Fruit fly (Drosophila melanogaster) whole organism, embryonic: Measurements from ENCODE around the gene Atg8b.

Experiments
- CG10366 ChIP-seq: fragments of 200-800 bp; sonication (Bioruptor generic); IDR thresholded peaks from 2 replicates; pipeline ENCODE4 v1.3.6; 2022; ENCODE audit warnings: missing biosample characterization, missing genetic modification characterization
- CG1233 ChIP-seq: fragments of 200-800 bp; sonication (Bioruptor generic); optimal IDR thresholded peaks from 4 replicates; lab custom pipeline; 2018; ENCODE audit warnings: missing biosample characterization, mild to moderate bottlenecking, missing genetic modification characterization
- CG13894 ChIP-seq: fragments of 200-800 bp; sonication (Bioruptor generic); optimal IDR thresholded peaks from 3 replicates; lab custom pipeline; 2018; ENCODE audit warnings: missing biosample characterization, mild to moderate bottlenecking, missing genetic modification characterization, moderate library complexity
- CG14014 ChIP-seq: fragments of 200-800 bp; sonication (Bioruptor generic); IDR thresholded peaks from 2 replicates; pipeline ENCODE4 v1.3.6; 2022; ENCODE audit warnings: missing biosample characterization, missing genetic modification characterization
- CG15479 ChIP-seq: fragments of 200-800 bp; sonication (Bioruptor generic); optimal IDR thresholded peaks from 3 replicates; lab custom pipeline; 2019; ENCODE audit warnings: missing biosample characterization, mild to moderate bottlenecking, missing genetic modification characterization, moderate library complexity
- CG15514 ChIP-seq: fragments of 200-800 bp; sonication (Bioruptor generic); optimal IDR thresholded peaks from 3 replicates; lab custom pipeline; 2017; ENCODE audit warnings: missing biosample characterization, missing genetic modification characterization, mild to moderate bottlenecking, moderate library complexity, missing genetic modification reagents
- CG17186 ChIP-seq: fragments of 200-800 bp; sonication (Bioruptor generic); optimal IDR thresholded peaks from 3 replicates; lab custom pipeline; 2017; ENCODE audit warnings: missing biosample characterization, missing genetic modification reagents, missing genetic modification characterization
- CG17328 ChIP-seq: fragments of 200-800 bp; sonication (Bioruptor generic); IDR thresholded peaks from 2 replicates; pipeline ENCODE4 v1.3.6; 2022; ENCODE audit warnings: missing biosample characterization, missing genetic modification characterization
- CG18011 ChIP-seq: fragments of 200-800 bp; sonication (Bioruptor generic); optimal IDR thresholded peaks from 2 replicates; lab custom pipeline; 2017; ENCODE audit warnings: missing biosample characterization, missing genetic modification characterization, mild to moderate bottlenecking, moderate library complexity, missing genotype
- CG31441 ChIP-seq: fragments of 200-800 bp; sonication (Bioruptor generic); IDR thresholded peaks from 2 replicates; pipeline ENCODE4 v1.3.6; 2022; ENCODE audit warnings: missing biosample characterization, missing genetic modification characterization
- CG3163 ChIP-seq: fragments of 200-800 bp; sonication (Bioruptor generic); optimal IDR thresholded peaks from 3 replicates; lab custom pipeline; 2016; ENCODE audit warnings: missing biosample characterization, missing genetic modification characterization
- CG3838 ChIP-seq: fragments of 200-800 bp; sonication (Bioruptor generic); optimal IDR thresholded peaks from 3 replicates; lab custom pipeline; 2016; ENCODE audit warnings: missing biosample characterization, missing genetic modification characterization
- CG4282 ChIP-seq: fragments of 200-800 bp; sonication (Bioruptor generic); optimal IDR thresholded peaks from 2 replicates; lab custom pipeline; 2016; ENCODE audit warnings: missing biosample characterization, missing genetic modification characterization
- CG5180 ChIP-seq: fragments of 200-800 bp; sonication (Bioruptor generic); optimal IDR thresholded peaks from 3 replicates; lab custom pipeline; 2017; ENCODE audit warnings: missing biosample characterization, missing genetic modification characterization, mild to moderate bottlenecking, moderate library complexity, missing genetic modification reagents
- CG6813 ChIP-seq: fragments of 200-800 bp; sonication (Bioruptor generic); optimal IDR thresholded peaks from 2 replicates; lab custom pipeline; 2017; ENCODE audit warnings: missing biosample characterization, missing genetic modification characterization, mild to moderate bottlenecking, moderate library complexity, missing genetic modification reagents
- CG7556 ChIP-seq: fragments of 200-800 bp; sonication (Bioruptor generic); optimal IDR thresholded peaks from 2 replicates; lab custom pipeline; 2017; ENCODE audit warnings: missing biosample characterization, mild to moderate bottlenecking, missing genetic modification characterization
- CG8290 ChIP-seq, 3 experiments: fragments of 200-800 bp; sonication (Bioruptor generic); optimal IDR thresholded peaks; 2 replicates each; lab custom pipeline; 2016 to 2019; ENCODE audit warnings: missing biosample characterization in 3 of 3, missing genetic modification characterization in 3 of 3, mild to moderate bottlenecking in 2 of 3, moderate library complexity in 1 of 3
- CG8359 ChIP-seq: fragments of 200-800 bp; sonication (Bioruptor generic); optimal IDR thresholded peaks from 2 replicates; lab custom pipeline; 2017; ENCODE audit warnings: missing biosample characterization, mild to moderate bottlenecking, missing genetic modification characterization, borderline replicate concordance
- CG9437 ChIP-seq: fragments of 200-800 bp; sonication (Bioruptor generic); optimal IDR thresholded peaks from 2 replicates; lab custom pipeline; 2018; ENCODE audit warnings: missing biosample characterization, mild to moderate bottlenecking, missing genetic modification characterization
- Dek ChIP-seq: fragments of 200-800 bp; sonication (Bioruptor generic); optimal IDR thresholded peaks from 3 replicates; lab custom pipeline; 2019; ENCODE audit warnings: missing biosample characterization, mild to moderate bottlenecking, missing genetic modification characterization, moderate library complexity
- Doc3 ChIP-seq: fragments of 200-800 bp; sonication (Bioruptor generic); IDR thresholded peaks from 3 replicates; pipeline ENCODE4 v1.3.6; 2022; ENCODE audit warnings: missing biosample characterization, missing genetic modification characterization; ENCODE audit not compliant: partially characterized antibody
- Gsc ChIP-seq: fragments of 200-800 bp; sonication (Bioruptor generic); IDR thresholded peaks from 2 replicates; pipeline ENCODE4 v1.3.6; 2022; ENCODE audit warnings: missing biosample characterization, missing genetic modification characterization
- HLH54F ChIP-seq: fragments of 200-800 bp; sonication (Bioruptor generic); optimal IDR thresholded peaks from 3 replicates; lab custom pipeline; 2016; ENCODE audit warnings: missing biosample characterization, missing genetic modification characterization
- Hand ChIP-seq: fragments of 200-800 bp; sonication (Bioruptor generic); optimal IDR thresholded peaks from 2 replicates; lab custom pipeline; 2017; ENCODE audit warnings: mild to moderate bottlenecking, missing biosample characterization, missing genetic modification reagents, missing genetic modification characterization
- MTF-1 ChIP-seq: fragments of 200-800 bp; sonication (Bioruptor generic); optimal IDR thresholded peaks from 2 replicates; lab custom pipeline; 2018; ENCODE audit warnings: missing biosample characterization, mild to moderate bottlenecking, missing genetic modification characterization, borderline replicate concordance
- Med ChIP-seq: fragments of 200-800 bp; sonication (Bioruptor generic); peaks from one replicate; lab custom pipeline; 2016; ENCODE audit warnings: missing biosample characterization, missing genetic modification characterization, mild to moderate bottlenecking, inconsistent platforms, moderate library complexity
- NC2α ChIP-seq: fragments of 200-800 bp; sonication (Bioruptor generic); optimal IDR thresholded peaks from 2 replicates; lab custom pipeline; 2016; ENCODE audit warnings: missing biosample characterization, missing genetic modification characterization
- Nf-YC ChIP-seq: fragments of 200-800 bp; optimal IDR thresholded peaks from 3 replicates; lab custom pipeline; 2019; ENCODE audit warnings: missing biosample characterization, mild to moderate bottlenecking, missing genetic modification characterization, moderate library complexity
- Oaz ChIP-seq: fragments of 200-800 bp; sonication (Bioruptor generic); IDR thresholded peaks from 2 replicates; pipeline ENCODE4 v1.3.6; 2022; ENCODE audit warnings: missing biosample characterization, missing genetic modification characterization
- Oli ChIP-seq: fragments of 200-800 bp; sonication (Bioruptor generic); optimal IDR thresholded peaks from 2 replicates; lab custom pipeline; 2018; ENCODE audit warnings: missing biosample characterization, mild to moderate bottlenecking, missing genetic modification characterization, moderate library complexity
- Poxn ChIP-seq: fragments of 200-800 bp; sonication (Bioruptor generic); IDR thresholded peaks from 2 replicates; pipeline ENCODE4 v1.3.6; 2022; ENCODE audit warnings: missing biosample characterization, missing genetic modification characterization
- Ssrp ChIP-seq: fragments of 200-800 bp; sonication (Bioruptor generic); optimal IDR thresholded peaks from 2 replicates; lab custom pipeline; 2018; ENCODE audit warnings: missing biosample characterization, mild to moderate bottlenecking, missing genetic modification characterization, moderate library complexity
- bcd ChIP-seq: fragments of 200-800 bp; sonication (Bioruptor generic); optimal IDR thresholded peaks from 2 replicates; lab custom pipeline; 2017; ENCODE audit warnings: missing biosample characterization, mild to moderate bottlenecking, missing genetic modification characterization
- cato ChIP-seq: fragments of 200-800 bp; sonication (Bioruptor generic); optimal IDR thresholded peaks from 2 replicates; lab custom pipeline; 2016; ENCODE audit warnings: missing biosample characterization, missing genetic modification characterization, borderline replicate concordance
- croc ChIP-seq: fragments of 200-800 bp; sonication (Bioruptor generic); conservative IDR thresholded peaks from 3 replicates; pipeline ENCODE4 v1.3.6; 2022; ENCODE audit warnings: missing biosample characterization, missing genetic modification characterization
- esg ChIP-seq: fragments of 200-800 bp; sonication (Bioruptor generic); conservative IDR thresholded peaks from 2 replicates; pipeline ENCODE4 v1.3.6; 2022; ENCODE audit warnings: missing biosample characterization, missing genetic modification characterization
- gcm2 ChIP-seq: fragments of 200-800 bp; sonication (Bioruptor generic); optimal IDR thresholded peaks from 2 replicates; lab custom pipeline; 2016; ENCODE audit warnings: missing biosample characterization, missing genetic modification characterization
- grn ChIP-seq: fragments of 200-800 bp; sonication (Bioruptor generic); optimal IDR thresholded peaks from 3 replicates; lab custom pipeline; 2017; ENCODE audit warnings: missing biosample characterization, missing genetic modification characterization
- gro ChIP-seq: fragments of 200-800 bp; sonication (Bioruptor generic); optimal IDR thresholded peaks from 2 replicates; lab custom pipeline; 2016; ENCODE audit warnings: missing biosample characterization, missing genetic modification characterization
- insv ChIP-seq, 2 experiments: fragments of 200-800 bp; sonication (Bioruptor generic); optimal IDR thresholded peaks; 3 replicates each; lab custom pipeline; 2016 to 2018; ENCODE audit warnings: missing biosample characterization in 2 of 2, missing genetic modification characterization in 2 of 2
- lov ChIP-seq, 2 experiments: fragments of 200-800 bp in 1 of 2; fragments of >200 bp in 1 of 2; sonication (Bioruptor generic) in 1 of 2; IDR thresholded peaks in 1 of 2; optimal IDR thresholded peaks in 1 of 2; 2 replicates in 1 of 2; 3 replicates in 1 of 2; pipeline versions ENCODE4 v1.3.6 to Lab custom; 2017 to 2022; ENCODE audit warnings: missing biosample characterization in 1 of 2, missing genetic modification characterization in 1 of 2
- nerfin-1 ChIP-seq: fragments of 200-800 bp; sonication (Bioruptor generic); optimal IDR thresholded peaks from 3 replicates; lab custom pipeline; 2019; ENCODE audit warnings: missing biosample characterization, mild to moderate bottlenecking, missing genetic modification characterization, moderate library complexity
- psq ChIP-seq: fragments of 200-800 bp; sonication (Bioruptor generic); optimal IDR thresholded peaks from 2 replicates; lab custom pipeline; 2017; ENCODE audit warnings: missing biosample characterization, missing genetic modification characterization
- schlank ChIP-seq: fragments of 200-800 bp; sonication (Bioruptor generic); optimal IDR thresholded peaks from 2 replicates; lab custom pipeline; 2018; ENCODE audit warnings: missing biosample characterization, mild to moderate bottlenecking, missing genetic modification characterization
- slbo ChIP-seq: fragments of 200-800 bp; sonication (Bioruptor generic); IDR thresholded peaks from 2 replicates; pipeline ENCODE4 v1.3.6; 2022; ENCODE audit warnings: missing biosample characterization, missing genetic modification characterization
- stc ChIP-seq: fragments of 200-800 bp; sonication (Bioruptor generic); IDR thresholded peaks from 2 replicates; pipeline ENCODE4 v1.3.6; 2022; ENCODE audit warnings: missing biosample characterization, missing genetic modification characterization
- tin ChIP-seq: fragments of 200-800 bp; sonication (Bioruptor generic); optimal IDR thresholded peaks from 3 replicates; lab custom pipeline; 2016; ENCODE audit warnings: missing biosample characterization, missing genetic modification characterization
- usp ChIP-seq: fragments of >200 bp; optimal IDR thresholded peaks from 2 replicates; lab custom pipeline; 2017; ENCODE audit warnings: missing biosample characterization, missing genetic modification characterization
- z ChIP-seq: fragments of 200-800 bp; sonication (Bioruptor generic); IDR thresholded peaks from 3 replicates; pipeline ENCODE4 v1.3.6; 2022; ENCODE audit warnings: missing biosample characterization, missing genetic modification characterization

Atg8b gene

DNA sequence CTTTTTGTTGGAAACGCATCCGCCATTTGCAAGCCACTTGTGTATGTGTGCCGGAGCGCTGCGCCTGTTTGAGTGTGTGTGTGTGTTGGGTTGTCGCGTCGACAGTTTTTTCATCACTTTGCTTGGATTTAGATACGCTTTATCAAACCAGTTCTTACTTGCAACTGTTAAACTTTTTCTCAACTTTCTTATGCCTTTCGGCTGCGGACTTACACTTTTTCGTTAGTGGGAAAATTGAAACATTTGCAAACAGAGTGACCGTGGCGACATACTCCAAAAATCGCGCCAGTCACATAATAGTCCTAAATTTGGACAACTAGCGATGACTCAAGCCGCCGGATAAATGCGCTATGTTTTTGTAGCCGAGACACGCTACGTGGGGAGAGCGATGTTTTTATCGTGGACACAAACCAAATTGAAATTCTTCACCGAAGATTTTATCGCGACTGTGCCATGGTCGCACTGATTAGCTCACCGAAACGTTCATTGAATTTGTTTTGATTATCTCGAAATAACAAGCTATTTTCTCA lies 42.6 kb downstream of the Atg8b start, which contains the start of the genes alt and CG7655 (continued):
- TF ChIP-seq Gsc (GFP tag; lab: Robert Waterston, UW): no peak
- no peak for TF ChIP-seq CG6813 (GFP tag; lab: Kevin White, UChicago)
- no peak for TF ChIP-seq CG31441 (GFP tag; lab: Robert Waterston, UW)
- no peak for TF ChIP-seq MTF-1
- peak; percentile 41 for TF ChIP-seq psq (GFP tag; lab: Kevin White, UChicago)
- TF ChIP-seq CG17328 (GFP tag; lab: Robert Waterston, UW): no peak
- TF ChIP-seq CG7556: no peak
- TF ChIP-seq gcm2: no peak
- peak; percentile 0 for TF ChIP-seq Hand (GFP tag; lab: Kevin White, UChicago)
- peak; percentile 88 for TF ChIP-seq CG15514
- TF ChIP-seq CG3163: peak; percentile 1
- TF ChIP-seq insv (GFP tag; optimal IDR thresholded peaks at IDR 0.05; lab: Kevin White, UChicago): peak in 1 of 2 experiments; percentile 65
- peak; percentile 74 for TF ChIP-seq CG13894 (tag; lab: Kevin White, UChicago)
- TF ChIP-seq slbo (GFP tag; lab: Robert Waterston, UW): no peak
- no peak for TF ChIP-seq stc (GFP tag; lab: Robert Waterston, UW)
- TF ChIP-seq Dek: peak; percentile 54
- no peak for TF ChIP-seq esg (GFP tag; lab: Robert Waterston, UW)
- no peak for TF ChIP-seq usp
- TF ChIP-seq CG4282 (GFP tag; lab: Kevin White, UChicago): peak; percentile 25
- TF ChIP-seq Poxn (GFP tag; lab: Robert Waterston, UW): no peak
- no peak for TF ChIP-seq Ssrp (tag; lab: Kevin White, UChicago)
- no peak for TF ChIP-seq bcd (GFP tag; lab: Kevin White, UChicago)
- TF ChIP-seq CG1233 (GFP tag; lab: Kevin White, UChicago): no peak
- no peak for TF ChIP-seq nerfin-1 (tag; lab: Kevin White, UChicago)
- no peak for TF ChIP-seq croc (GFP tag; lab: Robert Waterston, UW)
- TF ChIP-seq gro (GFP tag; lab: Kevin White, UChicago): peak; percentile 51
- TF ChIP-seq Oaz: no peak
- TF ChIP-seq CG8290 (GFP tag; optimal IDR thresholded peaks at IDR 0.05; lab: Kevin White, UChicago): peak; percentile 41
- TF ChIP-seq CG8290 (tag; optimal IDR thresholded peaks at IDR 0.05; lab: Kevin White, UChicago): peak in 1 of 2 experiments; percentile 86
- TF ChIP-seq cato (GFP tag; lab: Kevin White, UChicago): no peak
- TF ChIP-seq Doc3 (GFP tag; lab: Robert Waterston, UW): no peak
- no peak for TF ChIP-seq CG8359 (GFP tag; lab: Kevin White, UChicago)
- peak; percentile 22 for TF ChIP-seq tin (GFP tag; lab: Kevin White, UChicago)
- no peak for TF ChIP-seq CG14014
- no peak for TF ChIP-seq z
- no peak for TF ChIP-seq HLH54F (GFP tag; lab: Kevin White, UChicago)
- peak; percentile 67 for TF ChIP-seq CG17186

DNA sequence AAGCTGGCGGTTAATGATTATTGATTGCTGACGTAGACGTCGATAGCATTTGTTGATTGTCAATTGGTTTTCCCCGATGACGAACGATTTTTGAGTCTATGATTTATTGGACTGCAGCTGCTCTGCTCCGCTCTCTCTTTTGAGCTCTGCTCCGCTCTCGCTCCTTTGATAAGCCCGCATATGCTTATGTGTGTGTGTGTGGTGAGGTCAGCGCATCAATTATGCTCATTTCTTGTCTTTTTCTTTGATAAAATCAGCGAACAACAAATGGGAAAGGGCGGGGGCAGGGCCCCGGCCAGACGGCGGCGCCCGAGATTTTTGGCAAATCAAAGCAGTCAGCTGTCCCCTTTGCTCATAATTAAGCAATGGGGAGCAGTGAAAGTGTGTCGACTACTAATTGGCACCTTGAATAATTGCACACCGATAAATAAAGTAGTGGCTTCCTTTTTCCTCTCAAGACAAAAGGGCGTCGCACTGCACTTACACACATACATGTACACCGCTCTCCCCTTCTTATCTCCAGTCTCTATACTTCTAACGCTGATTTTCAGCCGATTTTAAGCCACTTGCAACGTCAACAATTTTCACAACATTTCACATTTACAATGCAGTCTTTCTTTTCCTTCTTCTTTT lies 43.1 kb downstream of the Atg8b start:
- TF ChIP-seq Nf-YC (tag; lab: Kevin White, UChicago): no peak
- peak; percentile 4 for TF ChIP-seq CG5180 (GFP tag; lab: Kevin White, UChicago)
- no peak for TF ChIP-seq CG10366 (GFP tag; lab: Robert Waterston, UW)
- TF ChIP-seq nerfin-1 (tag; lab: Kevin White, UChicago): no peak
- TF ChIP-seq CG9437 (GFP tag; lab: Kevin White, UChicago): no peak
- peak; percentile 10 for TF ChIP-seq Med
- peak; percentile 36 for TF ChIP-seq CG15479 (GFP tag; lab: Kevin White, UChicago)
- TF ChIP-seq MTF-1: no peak
- peak; percentile 9 for TF ChIP-seq lov (optimal IDR thresholded peaks at IDR 0.05; lab: Kevin White, UChicago)
- TF ChIP-seq lov (GFP tag; IDR thresholded peaks at IDR 0.05; lab: Robert Waterston, UW): no peak
- peak; percentile 36 for TF ChIP-seq grn (GFP tag; lab: Kevin White, UChicago)
- TF ChIP-seq Oli (tag; lab: Kevin White, UChicago): no peak
- TF ChIP-seq NC2α (GFP tag; lab: Kevin White, UChicago): no peak
- TF ChIP-seq schlank (tag; lab: Kevin White, UChicago): no peak
- TF ChIP-seq CG18011: no peak
- TF ChIP-seq CG3838: no peak
